Fruit fly (Drosophila melanogaster): Measurements from ENCODE around the gene CG11970.

The CG11970 gene

dm6 chr3R:8992928-8993579 lies 8.5 kb downstream of the CG11970 start, which contains the start of gene CG11975 (continued):
- peak; percentile 56 for TF ChIP-seq fd59A (GFP tag; optimal IDR thresholded peaks at IDR 0.05)
- TF ChIP-seq dsx (GFP tag; optimal IDR thresholded peaks at IDR 0.05; ENCODE audit: poor library complexity, severe bottlenecking): no peak
- peak; percentile 77 for TF ChIP-seq CG10631 (GFP tag; optimal IDR thresholded peaks at IDR 0.05)
- peak; percentile 73 for TF ChIP-seq CG31627 (GFP tag; optimal IDR thresholded peaks at IDR 0.05)
- TF ChIP-seq CG7368 (GFP tag; optimal IDR thresholded peaks at IDR 0.05): peak; percentile 42
- TF ChIP-seq Eip75B (GFP tag; optimal IDR thresholded peaks at IDR 0.05): no peak
- no peak for TF ChIP-seq ss (GFP tag; optimal IDR thresholded peaks at IDR 0.05)
- no peak for TF ChIP-seq CG10669 (GFP tag; optimal IDR thresholded peaks at IDR 0.05)
- no peak for TF ChIP-seq CG6276 (GFP tag; optimal IDR thresholded peaks at IDR 0.05)
- TF ChIP-seq Lpt (GFP tag; optimal IDR thresholded peaks at IDR 0.05): peak; percentile 56
- TF ChIP-seq CG8632 (GFP tag; optimal IDR thresholded peaks at IDR 0.05): no peak
- peak; percentile 85 for TF ChIP-seq lz (GFP tag; optimal IDR thresholded peaks at IDR 0.05)
- peak; percentile 54 for TF ChIP-seq Ets96B (tag; optimal IDR thresholded peaks at IDR 0.05)
- TF ChIP-seq CG6792 (GFP tag; optimal IDR thresholded peaks at IDR 0.05): peak; percentile 58
- TF ChIP-seq eg (GFP tag; IDR thresholded peaks at IDR 0.05): peak; percentile 15; the same call in 1 of the 3 replicates
- 0 out of 2 replicates have a peak, but pooled peaks have one; percentile 33 for TF ChIP-seq Gug (GFP tag; IDR thresholded peaks at IDR 0.05)
- TF ChIP-seq Smox (GFP tag; optimal IDR thresholded peaks at IDR 0.05): no peak
- TF ChIP-seq Sox15 (GFP tag; optimal IDR thresholded peaks at IDR 0.05): peak; percentile 53
- no peak for TF ChIP-seq CG1621 (tag; optimal IDR thresholded peaks at IDR 0.05)
- no peak for TF ChIP-seq CG6854 (GFP tag; optimal IDR thresholded peaks at IDR 0.05)

- TF ChIP-seq esn (GFP tag; optimal IDR thresholded peaks at IDR 0.05): no peak
- no peak for TF ChIP-seq CG31627 (GFP tag; optimal IDR thresholded peaks at IDR 0.05)
- TF ChIP-seq Lpt (GFP tag; optimal IDR thresholded peaks at IDR 0.05): no peak
- TF ChIP-seq CG6808 (GFP tag; optimal IDR thresholded peaks at IDR 0.05): no peak
- no peak for TF ChIP-seq Eip75B (GFP tag; optimal IDR thresholded peaks at IDR 0.05)
- no peak for TF ChIP-seq CG8632 (GFP tag; optimal IDR thresholded peaks at IDR 0.05)
- no peak for TF ChIP-seq Sox102F (GFP tag; optimal IDR thresholded peaks at IDR 0.05)
- no peak for TF ChIP-seq CG7368 (GFP tag; optimal IDR thresholded peaks at IDR 0.05)
- no peak for TF ChIP-seq Sox15 (GFP tag; optimal IDR thresholded peaks at IDR 0.05)
- no peak for TF ChIP-seq Ets21C (GFP tag; optimal IDR thresholded peaks at IDR 0.05)
- TF ChIP-seq CG8119 (GFP tag; IDR thresholded peaks at IDR 0.05): no peak
Measured at dm6 chr3R:8997397-8997796, 12.9 kb downstream of the CG11970 start, which contains the start of gene CG11977. Gene CG11977 (plus strand): TSS chr3R:8997697.

- TF ChIP-seq CG11294 (GFP tag; IDR thresholded peaks at IDR 0.05): no peak
- peak; percentile 98 for TF ChIP-seq svp (GFP tag)
- no peak for TF ChIP-seq fd59A (GFP tag; optimal IDR thresholded peaks at IDR 0.05)
- no peak for TF ChIP-seq vri (GFP tag; optimal IDR thresholded peaks at IDR 0.05)
- TF ChIP-seq Gug (GFP tag; IDR thresholded peaks at IDR 0.05): no peak
- TF ChIP-seq CG7368 (GFP tag; optimal IDR thresholded peaks at IDR 0.05): no peak
Measured at dm6 chr3R:8998243-8998642, 13.7 kb downstream of the CG11970 start.

- TF ChIP-seq CG8319 (GFP tag; optimal IDR thresholded peaks at IDR 0.05) (no peak), salr (GFP tag; optimal IDR thresholded peaks at IDR 0.05) (no peak), Blimp-1 (GFP tag; optimal IDR thresholded peaks at IDR 0.05) (no peak), topi (GFP tag; optimal IDR thresholded peaks at IDR 0.05) (no peak), Met (GFP tag; optimal IDR thresholded peaks at IDR 0.05) (no peak), vri (GFP tag; optimal IDR thresholded peaks at IDR 0.05) (no peak), CG8119 (GFP tag; IDR thresholded peaks at IDR 0.05) (no peak), CG32006 (GFP tag; optimal IDR thresholded peaks at IDR 0.05) (no peak), Hr39 (GFP tag; optimal IDR thresholded peaks at IDR 0.05) (no peak), Hr38 (GFP tag; optimal IDR thresholded peaks at IDR 0.05) (no peak), CG34406 (GFP tag; optimal IDR thresholded peaks at IDR 0.05) (no peak), CG31627 (GFP tag; optimal IDR thresholded peaks at IDR 0.05) (no peak), Sox15 (GFP tag; optimal IDR thresholded peaks at IDR 0.05) (no peak), eg (GFP tag; IDR thresholded peaks at IDR 0.05) (no peak), Gug (GFP tag; IDR thresholded peaks at IDR 0.05) (no peak), Eip78C (GFP tag) (no peak), ss (GFP tag; optimal IDR thresholded peaks at IDR 0.05) (no peak), acj6 (GFP tag; optimal IDR thresholded peaks at IDR 0.05) (no peak), cyc (GFP tag; optimal IDR thresholded peaks at IDR 0.05) (no peak), Eip93F (GFP tag; optimal IDR thresholded peaks at IDR 0.05) (no peak)
Measured at dm6 chr3R:9001720-9002240, 17.3 kb downstream of the CG11970 start.
